Worm (Caenorhabditis elegans): ENCODE data around the gene spp-18.
"Not testable (repeated sequence)": the region's sequence is repeated elsewhere in the genome, so short reads cannot be mapped to it uniquely, and the experiment has no call there.

spp-18 gene

ce11 chrIV:9588784-9589457, 4.6 kb upstream of the spp-18 start, which contains the start of gene trcs-1:
Gene trcs-1, minus strand, starts transcription at chrIV:9588834.
- TF ChIP-seq hmg-4 (GFP tag; optimal IDR thresholded peaks at IDR 0.05), result no peak
- TF ChIP-seq pes-1 (GFP tag; IDR thresholded peaks at IDR 0.05), result no peak
- TF ChIP-seq F13C5.2 (tag; optimal IDR thresholded peaks at IDR 0.05), result no peak
- no peak for TF ChIP-seq ceh-36 (tag; optimal IDR thresholded peaks at IDR 0.05)
- TF ChIP-seq ets-7 (tag; optimal IDR thresholded peaks at IDR 0.05), result no peak
- no peak for TF ChIP-seq tbx-37 (GFP tag; conservative IDR thresholded peaks at IDR 0.05)
- TF ChIP-seq B0310.2 (tag; optimal IDR thresholded peaks at IDR 0.05), result no peak
- TF ChIP-seq scrt-1 (GFP tag; IDR thresholded peaks at IDR 0.05), result no peak
- no peak for TF ChIP-seq tra-4 (tag; optimal IDR thresholded peaks at IDR 0.05)
- TF ChIP-seq ceh-13 (GFP tag; optimal IDR thresholded peaks at IDR 0.05), result no peak
- no peak for TF ChIP-seq aly-1 (tag; optimal IDR thresholded peaks at IDR 0.05)
- no peak for TF ChIP-seq tbx-11 (GFP tag; IDR thresholded peaks at IDR 0.05)
- no peak for TF ChIP-seq hmbx-1 (tag; optimal IDR thresholded peaks at IDR 0.05)
- TF ChIP-seq flt-1 (GFP tag; IDR thresholded peaks at IDR 0.05), result no peak
- TF ChIP-seq ama-1 (optimal IDR thresholded peaks at IDR 0.05), result no peak
- no peak for TF ChIP-seq sea-1 (GFP tag; conservative IDR thresholded peaks at IDR 0.05)
- no peak for TF ChIP-seq hnd-1 (tag; optimal IDR thresholded peaks at IDR 0.05)

ce11 chrIV:9592413-9592812, 1.1 kb upstream of the spp-18 start, which contains the start of gene pei-1:
Gene pei-1, minus strand, starts transcription at chrIV:9592513.
- TF ChIP-seq ama-1 (optimal IDR thresholded peaks at IDR 0.05) (no peak), aly-1 (tag; optimal IDR thresholded peaks at IDR 0.05) (no peak), ceh-13 (GFP tag; optimal IDR thresholded peaks at IDR 0.05) (no peak), sea-1 (GFP tag; conservative IDR thresholded peaks at IDR 0.05) (no peak), ets-7 (tag; optimal IDR thresholded peaks at IDR 0.05) (no peak), B0310.2 (tag; optimal IDR thresholded peaks at IDR 0.05) (no peak), tbx-11 (GFP tag; IDR thresholded peaks at IDR 0.05) (no peak), F13C5.2 (tag; optimal IDR thresholded peaks at IDR 0.05) (no peak), tbx-37 (GFP tag; conservative IDR thresholded peaks at IDR 0.05) (no peak), hnd-1 (tag; optimal IDR thresholded peaks at IDR 0.05) (no peak), hmbx-1 (tag; optimal IDR thresholded peaks at IDR 0.05) (no peak), flt-1 (GFP tag; IDR thresholded peaks at IDR 0.05) (no peak)

DNA sequence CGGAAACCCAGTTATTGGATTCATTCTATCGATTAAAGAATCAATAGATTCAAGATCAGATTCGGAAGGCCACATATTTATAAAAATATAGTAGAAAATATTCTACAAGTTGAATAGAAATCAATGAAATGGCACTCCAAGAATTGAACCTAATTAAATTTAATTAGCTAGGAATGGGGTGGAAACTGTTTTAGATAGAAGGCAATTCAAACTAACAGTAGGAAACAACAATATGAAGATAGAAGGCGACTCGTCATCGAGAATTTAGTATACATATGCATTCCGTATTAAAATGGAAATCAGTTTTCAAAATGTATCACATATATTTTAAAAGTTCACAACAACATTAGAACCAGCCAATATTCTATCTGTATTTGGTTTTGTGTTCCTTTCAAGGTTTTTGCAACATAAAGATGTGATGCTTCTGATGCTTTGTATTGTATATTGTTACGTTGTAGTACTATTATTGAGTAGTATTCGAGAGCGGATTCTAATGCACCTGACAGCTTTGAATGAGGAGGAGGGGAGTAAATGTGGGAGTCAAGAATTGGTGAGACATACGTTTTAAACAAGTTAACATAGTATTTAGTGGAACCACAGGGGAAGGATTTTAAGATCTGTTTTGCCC, 2.4 kb downstream of the spp-18 start, which contains the start of the genes F27C8.3 and F27C8.2:
F27C8.3 (minus strand) TSS at position 101 of the 628 bp plus-strand sequence.
F27C8.2 (plus strand) TSS at position 578 of the 628 bp plus-strand sequence.
- TF ChIP-seq ceh-13 (GFP tag; optimal IDR thresholded peaks at IDR 0.05); ama-1 (optimal IDR thresholded peaks at IDR 0.05); tbx-11 (GFP tag; IDR thresholded peaks at IDR 0.05): not testable (repeated sequence)

DNA sequence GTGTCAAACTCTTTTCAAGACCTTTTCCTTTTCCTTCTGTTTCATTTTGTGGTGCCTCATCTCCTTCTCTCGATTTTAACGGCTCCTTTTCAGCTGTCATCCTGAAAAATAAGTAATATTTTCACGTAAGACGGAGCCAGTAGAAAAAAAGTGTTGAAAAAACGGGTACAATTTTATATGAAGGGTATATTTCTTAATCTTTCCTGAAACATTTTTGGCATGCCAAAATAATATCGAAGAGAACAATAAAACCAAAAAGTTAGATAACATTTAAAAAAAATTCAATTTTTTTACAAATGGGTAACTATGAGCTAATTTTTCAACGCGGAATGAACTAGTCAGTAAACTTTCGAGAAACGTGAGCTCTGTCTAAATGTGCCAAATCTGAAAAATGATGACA, 8.1 kb downstream of the spp-18 start, which contains the start of gene aat-1:
aat-1 (minus strand) TSS at position 101 of the 400 bp plus-strand sequence.
- TF ChIP-seq hmg-4 (GFP tag; optimal IDR thresholded peaks at IDR 0.05) (no peak), tbx-37 (GFP tag; conservative IDR thresholded peaks at IDR 0.05) (no peak), ets-7 (tag; optimal IDR thresholded peaks at IDR 0.05) (no peak), sea-1 (GFP tag; conservative IDR thresholded peaks at IDR 0.05) (no peak), pes-1 (GFP tag; IDR thresholded peaks at IDR 0.05) (no peak), hnd-1 (tag; optimal IDR thresholded peaks at IDR 0.05) (no peak), aly-1 (tag; optimal IDR thresholded peaks at IDR 0.05) (no peak), tbx-11 (GFP tag; IDR thresholded peaks at IDR 0.05) (no peak), ceh-36 (tag; optimal IDR thresholded peaks at IDR 0.05) (no peak), tra-4 (tag; optimal IDR thresholded peaks at IDR 0.05) (no peak), B0310.2 (tag; optimal IDR thresholded peaks at IDR 0.05) (no peak), hmbx-1 (tag; optimal IDR thresholded peaks at IDR 0.05) (no peak), scrt-1 (GFP tag; IDR thresholded peaks at IDR 0.05) (no peak), F13C5.2 (tag; optimal IDR thresholded peaks at IDR 0.05) (no peak), flt-1 (GFP tag; IDR thresholded peaks at IDR 0.05) (no peak)

- TF ChIP-seq aly-1 (tag; optimal IDR thresholded peaks at IDR 0.05) (no peak), hmbx-1 (tag; optimal IDR thresholded peaks at IDR 0.05) (no peak)
Measured at ce11 chrIV:9607945-9608344, 14.4 kb downstream of the spp-18 start.

DNA sequence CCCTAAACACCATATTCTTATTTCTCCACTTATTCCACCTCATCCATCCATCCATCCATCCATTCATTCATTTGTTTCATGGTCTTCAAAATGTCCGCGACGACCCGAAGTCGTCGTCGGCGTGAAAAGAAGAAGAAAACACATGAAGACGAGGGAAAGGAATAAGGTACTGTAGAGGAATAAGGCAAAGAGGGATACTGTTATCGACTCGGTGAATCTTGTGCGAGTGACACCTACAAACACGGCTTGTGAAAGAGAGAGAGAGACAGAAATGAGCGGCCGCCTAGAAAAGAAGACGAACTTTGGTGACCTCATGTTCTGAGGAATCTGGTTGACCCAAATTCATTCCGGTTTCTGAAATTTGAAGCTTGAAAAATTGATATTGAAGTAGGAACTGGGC, 15.6 kb downstream of the spp-18 start:
- TF ChIP-seq F13C5.2 (tag; optimal IDR thresholded peaks at IDR 0.05), result no peak
- no peak for TF ChIP-seq flt-1 (GFP tag; IDR thresholded peaks at IDR 0.05)
- no peak for TF ChIP-seq tbx-11 (GFP tag; IDR thresholded peaks at IDR 0.05)
- no peak for TF ChIP-seq sea-1 (GFP tag; conservative IDR thresholded peaks at IDR 0.05)

DNA sequence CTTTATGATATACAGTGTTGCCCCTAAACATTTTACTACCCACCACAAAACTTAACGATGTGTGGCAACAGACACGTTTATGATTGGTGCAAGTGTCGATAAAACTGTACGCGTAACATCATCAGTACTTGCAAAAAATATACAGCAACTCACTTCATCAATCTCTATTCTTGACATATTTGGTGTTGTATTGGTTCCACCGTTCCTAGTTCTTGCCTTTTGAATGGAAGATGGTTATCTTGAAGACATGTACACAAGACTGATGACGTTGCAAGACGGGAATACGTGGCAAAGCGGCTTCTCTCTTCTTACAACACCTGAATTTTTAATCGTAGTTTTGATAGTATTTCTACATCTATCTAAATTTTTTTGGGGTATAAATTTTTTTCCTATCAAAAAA, 17.4 kb downstream of the spp-18 start:
- TF ChIP-seq hmg-4 (GFP tag; optimal IDR thresholded peaks at IDR 0.05) (no peak), pes-1 (GFP tag; IDR thresholded peaks at IDR 0.05) (no peak), ceh-13 (GFP tag; optimal IDR thresholded peaks at IDR 0.05) (no peak), aly-1 (tag; optimal IDR thresholded peaks at IDR 0.05) (no peak), tra-4 (tag; optimal IDR thresholded peaks at IDR 0.05) (no peak), B0310.2 (tag; optimal IDR thresholded peaks at IDR 0.05) (no peak), sea-1 (GFP tag; conservative IDR thresholded peaks at IDR 0.05) (no peak), ceh-36 (tag; optimal IDR thresholded peaks at IDR 0.05) (no peak), F13C5.2 (tag; optimal IDR thresholded peaks at IDR 0.05) (no peak), hnd-1 (tag; optimal IDR thresholded peaks at IDR 0.05) (no peak), flt-1 (GFP tag; IDR thresholded peaks at IDR 0.05) (no peak), tbx-37 (GFP tag; conservative IDR thresholded peaks at IDR 0.05) (no peak), hmbx-1 (tag; optimal IDR thresholded peaks at IDR 0.05) (no peak), tbx-11 (GFP tag; IDR thresholded peaks at IDR 0.05) (no peak), ama-1 (optimal IDR thresholded peaks at IDR 0.05) (no peak), scrt-1 (GFP tag; IDR thresholded peaks at IDR 0.05) (no peak), ets-7 (tag; optimal IDR thresholded peaks at IDR 0.05) (no peak)

Data from whole organism, early embryonic.